Worm (Caenorhabditis elegans) whole organism, young adult: ENCODE data around the gene rps-1.

Experiments
- K12H6.12 ChIP-seq: fragments of 200-800 bp; sonication (Bioruptor generic); optimal IDR thresholded peaks from 2 replicates; lab custom pipeline; 2018; ENCODE audit warnings: mild to moderate bottlenecking, missing genetic modification characterization, missing compliant biosample characterization
- athp-1 ChIP-seq: sonication (generic microtip); optimal IDR thresholded peaks from 2 replicates; lab custom pipeline; 2017; ENCODE audit warnings: mild to moderate bottlenecking, missing genetic modification characterization, missing compliant biosample characterization
- bed-1 ChIP-seq: fragments of 200-800 bp; sonication (Bioruptor generic); IDR thresholded peaks from 2 replicates; pipeline ENCODE4 v1.3.6; 2022; ENCODE audit warnings: missing genetic modification reagents, missing genetic modification characterization, missing compliant biosample characterization
- dpl-1 ChIP-seq: fragments of 150-350 bp; optimal IDR thresholded peaks from 2 replicates; lab custom pipeline; 2014; ENCODE audit warnings: missing biosample characterization, missing genetic modification reagents, missing genetic modification characterization
- lin-54 ChIP-seq: fragments of 200-800 bp; sonication (Bioruptor generic); optimal IDR thresholded peaks from 2 replicates; lab custom pipeline; 2018; ENCODE audit warnings: mild to moderate bottlenecking, missing genetic modification characterization, missing compliant biosample characterization
- madf-10 ChIP-seq: sonication (generic microtip); optimal IDR thresholded peaks from 2 replicates; lab custom pipeline; 2016; ENCODE audit warnings: mild to moderate bottlenecking, missing genetic modification characterization, missing compliant biosample characterization
- madf-3 ChIP-seq: fragments of 200-800 bp; sonication (Bioruptor generic); IDR thresholded peaks from 2 replicates; pipeline ENCODE4 v1.3.6; 2022; ENCODE audit warnings: missing genetic modification reagents, missing genetic modification characterization, missing compliant biosample characterization
- nhr-90 ChIP-seq: sonication (generic microtip); optimal IDR thresholded peaks from 2 replicates; lab custom pipeline; 2016; ENCODE audit warnings: missing genotype, mild to moderate bottlenecking, missing genetic modification characterization, missing compliant biosample characterization
- snpc-3.4 ChIP-seq: sonication (generic microtip); optimal IDR thresholded peaks from 2 replicates; lab custom pipeline; 2017; ENCODE audit warnings: missing genetic modification characterization, mild to moderate bottlenecking, missing compliant biosample characterization, antibody characterized with exemption, moderate library complexity, missing genotype, missing genetic modification reagents
- somi-1 ChIP-seq: fragments of 200-800 bp; sonication (Bioruptor generic); optimal IDR thresholded peaks from 2 replicates; lab custom pipeline; 2018; ENCODE audit warnings: mild to moderate bottlenecking, missing genetic modification characterization, missing compliant biosample characterization
- ztf-18 ChIP-seq: sonication (generic microtip); optimal IDR thresholded peaks from 2 replicates; lab custom pipeline; 2016; ENCODE audit warnings: missing genotype, mild to moderate bottlenecking, missing genetic modification characterization, missing compliant biosample characterization

DNA sequence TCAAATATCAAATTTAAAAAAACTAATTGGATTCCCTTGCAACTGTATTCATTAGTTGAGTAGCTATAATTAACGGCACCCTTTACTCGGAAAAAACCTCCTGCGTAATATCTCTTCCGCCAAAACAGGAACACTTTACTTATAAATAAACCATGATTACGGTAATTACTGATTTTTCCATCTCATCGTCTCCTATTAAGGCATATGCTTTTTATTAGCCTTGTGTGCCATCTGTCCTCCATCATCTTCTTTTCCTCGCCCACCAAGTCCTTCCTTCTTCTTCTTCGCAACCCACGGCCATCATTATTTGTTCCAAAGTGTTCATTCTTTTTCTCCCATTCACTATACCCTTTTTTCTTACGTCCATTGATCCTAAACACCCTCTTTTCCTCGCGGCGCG lies 43.7 kb downstream of the rps-1 start:
- TF ChIP-seq athp-1 (tag; lab: Kevin White, UChicago) (no peak), madf-3 (GFP tag; lab: Robert Waterston, UW) (no peak), nhr-90 (tag; lab: Kevin White, UChicago) (no peak), K12H6.12 (tag; lab: Kevin White, UChicago) (no peak), ztf-18 (tag; lab: Kevin White, UChicago) (no peak), lin-54 (no peak), snpc-3.4 (no peak), dpl-1 (GFP tag; lab: Kevin White, UChicago) (no peak), bed-1 (no peak), madf-10 (tag; lab: Kevin White, UChicago) (no peak), somi-1 (GFP tag; lab: Kevin White, UChicago) (no peak)
